Worm (Caenorhabditis elegans) whole organism, early embryonic: ENCODE data around the gene pms-2.

Experiments
- B0310.2 ChIP-seq: sonication (generic microtip); optimal IDR thresholded peaks from 2 replicates; lab custom pipeline; 2016; ENCODE audit warnings: mild to moderate bottlenecking, missing genetic modification characterization, missing compliant biosample characterization
- F13C5.2 ChIP-seq: sonication (generic microtip); optimal IDR thresholded peaks from 2 replicates; lab custom pipeline; 2017; ENCODE audit warnings: mild to moderate bottlenecking, missing genetic modification characterization, inconsistent platforms, missing compliant biosample characterization
- aly-1 ChIP-seq: sonication (generic microtip); optimal IDR thresholded peaks from 2 replicates; lab custom pipeline; 2016; ENCODE audit warnings: missing genetic modification characterization, missing compliant biosample characterization
- ama-1 ChIP-seq: fragments of 150-350 bp; optimal IDR thresholded peaks from 2 replicates; lab custom pipeline; 2014
- ceh-13 ChIP-seq: fragments of 200-800 bp; sonication (Bioruptor generic); optimal IDR thresholded peaks from 2 replicates; lab custom pipeline; 2018; ENCODE audit warnings: mild to moderate bottlenecking, missing genetic modification characterization, missing compliant biosample characterization
- ceh-36 ChIP-seq: sonication (generic microtip); optimal IDR thresholded peaks from 2 replicates; lab custom pipeline; 2016; ENCODE audit warnings: missing genetic modification characterization, inconsistent platforms, missing compliant biosample characterization
- ets-7 ChIP-seq: sonication (generic microtip); optimal IDR thresholded peaks from 2 replicates; lab custom pipeline; 2016; ENCODE audit warnings: missing genotype, missing genetic modification characterization, missing compliant biosample characterization
- hmbx-1 ChIP-seq: sonication (generic microtip); optimal IDR thresholded peaks from 2 replicates; lab custom pipeline; 2016; ENCODE audit warnings: mild to moderate bottlenecking, missing genetic modification characterization, missing compliant biosample characterization
- hmg-4 ChIP-seq: fragments of 200-800 bp; sonication (Bioruptor generic); optimal IDR thresholded peaks from 2 replicates; lab custom pipeline; 2018; ENCODE audit warnings: mild to moderate bottlenecking, missing genetic modification characterization, missing compliant biosample characterization
- hnd-1 ChIP-seq: sonication (generic microtip); optimal IDR thresholded peaks from 2 replicates; lab custom pipeline; 2016; ENCODE audit warnings: missing genetic modification characterization, missing compliant biosample characterization
- sea-1 ChIP-seq: fragments of 200-800 bp; sonication (Bioruptor generic); conservative IDR thresholded peaks from 2 replicates; pipeline ENCODE4 v1.3.6; 2022; ENCODE audit warnings: missing genetic modification characterization, missing compliant biosample characterization
- tbx-37 ChIP-seq: fragments of 200-800 bp; sonication (Bioruptor generic); conservative IDR thresholded peaks from 2 replicates; pipeline ENCODE4 v1.3.6; 2022; ENCODE audit warnings: missing genetic modification reagents, missing genetic modification characterization, missing compliant biosample characterization

DNA sequence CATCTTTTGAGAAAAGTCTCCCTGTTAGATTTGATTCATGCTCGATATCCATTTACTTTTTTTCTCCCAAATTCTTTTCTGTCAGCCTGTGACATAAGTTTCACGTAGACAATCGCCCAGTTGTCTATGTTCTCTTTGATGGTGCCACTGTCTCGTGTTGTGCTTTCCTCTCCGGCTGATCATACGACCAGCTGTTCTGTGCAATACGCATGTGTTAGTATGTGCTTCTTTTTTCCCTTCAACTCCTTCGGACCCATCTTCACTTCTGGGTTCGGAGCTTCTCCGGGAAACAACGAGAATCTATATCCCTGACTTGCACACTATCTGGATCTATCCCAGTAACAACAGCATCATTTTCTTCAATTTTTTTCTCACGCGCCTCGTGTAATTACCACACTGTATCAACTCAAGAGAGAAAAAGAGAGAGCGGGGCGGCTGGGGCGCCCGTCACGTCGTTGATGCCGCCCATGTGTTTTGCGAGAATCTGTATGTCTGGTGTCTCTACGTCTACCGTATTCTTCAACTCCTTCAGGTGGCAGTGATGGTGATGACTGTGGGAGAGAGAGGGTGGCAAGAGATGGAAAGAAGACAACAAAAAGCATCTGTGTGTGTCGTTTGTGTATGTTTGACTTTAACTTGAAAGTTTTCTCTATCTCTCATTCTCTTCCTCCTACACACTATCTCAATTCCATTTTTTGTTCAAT, 38.4 kb downstream of the pms-2 start:
- no peak for TF ChIP-seq aly-1 (tag; lab: Kevin White, UChicago)
- TF ChIP-seq hmbx-1 (tag; lab: Kevin White, UChicago) = no peak
- TF ChIP-seq hnd-1 (tag; lab: Kevin White, UChicago) = no peak
- TF ChIP-seq ama-1 = no peak
- no peak for TF ChIP-seq sea-1 (GFP tag; lab: Robert Waterston, UW)
- TF ChIP-seq hmg-4 (GFP tag; lab: Kevin White, UChicago) = peak; percentile 60
- TF ChIP-seq ets-7 (tag; lab: Kevin White, UChicago) = no peak
- no peak for TF ChIP-seq ceh-36
- TF ChIP-seq tbx-37 = no peak
- no peak for TF ChIP-seq B0310.2 (tag; lab: Kevin White, UChicago)
- no peak for TF ChIP-seq F13C5.2 (tag; lab: Kevin White, UChicago)
- TF ChIP-seq ceh-13 (GFP tag; lab: Kevin White, UChicago) = no peak
